Worm (Caenorhabditis elegans): ENCODE data around the gene F48F7.5.
"Not testable (repeated sequence)": the region's sequence is repeated elsewhere in the genome, so short reads cannot be mapped to it uniquely, and the experiment has no call there.

The F48F7.5 gene

DNA sequence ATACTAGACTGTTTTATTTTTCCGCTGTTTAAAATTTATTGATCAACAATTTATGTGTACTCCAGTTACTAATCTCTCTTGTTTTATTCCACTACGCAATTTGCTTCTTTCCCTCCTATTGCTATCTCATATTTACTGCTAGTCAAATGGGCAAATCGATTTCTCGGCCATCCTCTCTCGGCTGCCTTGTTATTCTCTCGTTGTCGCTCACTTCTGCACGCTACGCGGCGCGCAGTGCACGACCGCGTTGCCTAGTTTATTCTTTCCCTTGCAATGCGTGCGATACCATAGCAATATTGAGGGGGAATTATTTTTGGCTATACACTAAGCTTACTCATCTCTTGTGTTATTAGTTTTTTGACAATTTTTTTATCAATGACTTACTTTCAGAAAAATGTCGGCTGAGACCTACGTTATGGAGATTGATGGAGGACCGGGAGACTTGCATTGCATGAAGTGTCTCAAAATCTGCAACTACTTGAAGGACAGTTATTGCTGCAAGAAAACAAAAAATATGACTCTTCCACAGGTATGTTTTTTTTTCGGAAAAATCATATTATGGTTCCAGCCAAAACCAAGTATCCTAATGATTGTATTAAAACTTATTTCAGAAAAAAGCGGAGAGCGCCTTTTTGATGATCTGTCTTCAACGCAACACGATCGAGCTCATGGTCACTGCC lies 2.1 kb downstream of the F48F7.5 start, which contains the start of gene F48F7.6:
Gene F48F7.6 (plus strand): TSS at position 391 of the 680 bp plus-strand sequence.
- TF ChIP-seq flt-1 (GFP tag; IDR thresholded peaks at IDR 0.05) (peak; percentile 76; the same call in 1 of the 2 replicates), tab-1 (GFP tag; IDR thresholded peaks at IDR 0.05) (0 out of 2 replicates have a peak, but pooled peaks have one; percentile 37), ztf-29 (GFP tag; IDR thresholded peaks at IDR 0.05) (no peak), cog-1 (tag; optimal IDR thresholded peaks at IDR 0.05) (no peak), klf-2 (GFP tag; conservative IDR thresholded peaks at IDR 0.05) (no peak), ztf-23 (GFP tag; IDR thresholded peaks at IDR 0.05) (no peak), T22C8.4 (GFP tag; IDR thresholded peaks at IDR 0.05) (peak; percentile 69), ref-1 (GFP tag; conservative IDR thresholded peaks at IDR 0.05) (no peak), med-1 (GFP tag; optimal IDR thresholded peaks at IDR 0.05; ENCODE audit: insufficient read depth) (no peak)

DNA sequence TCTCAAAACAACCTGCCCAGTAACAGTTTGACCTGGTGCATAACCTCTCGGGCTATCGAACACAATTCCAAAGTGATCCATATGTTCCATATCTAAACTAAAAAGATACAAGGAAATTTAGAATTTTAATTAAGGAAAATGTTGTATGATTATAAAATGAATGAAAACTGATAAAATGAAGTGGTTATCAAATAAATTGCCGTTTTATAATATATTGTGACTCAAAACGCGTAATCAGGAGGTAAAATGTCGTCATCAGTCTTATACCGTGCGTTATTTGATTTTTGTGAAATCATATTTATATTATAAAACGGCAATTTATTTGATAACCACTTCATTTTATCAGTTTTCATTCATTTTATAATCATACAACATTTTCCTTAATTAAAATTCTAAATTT lies 5.0 kb downstream of the F48F7.5 start, which contains the start of gene arrd-24:
Gene arrd-24 (minus strand): TSS at position 101 of the 400 bp plus-strand sequence.
- not testable (repeated sequence) for TF ChIP-seq ref-1 (GFP tag; conservative IDR thresholded peaks at IDR 0.05); flt-1 (GFP tag; IDR thresholded peaks at IDR 0.05); cog-1 (tag; optimal IDR thresholded peaks at IDR 0.05)

DNA sequence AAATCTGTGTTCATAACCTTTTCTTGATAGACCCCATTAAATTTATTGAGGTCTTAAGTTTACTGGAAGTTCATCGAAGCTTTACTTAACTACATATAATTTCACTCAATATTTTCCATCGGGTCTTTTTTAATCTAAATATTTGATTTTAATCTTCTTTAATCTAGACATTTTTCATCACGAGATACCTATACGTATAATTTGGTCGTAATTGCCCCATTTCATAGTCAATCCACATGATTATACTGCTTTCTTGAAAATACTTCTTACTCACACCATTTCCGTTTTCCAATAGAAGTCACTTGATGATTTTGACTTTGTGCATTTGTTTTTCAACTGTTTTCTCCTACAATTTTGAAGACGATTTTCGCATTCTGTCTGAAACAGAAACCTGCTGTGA lies 10.9 kb downstream of the F48F7.5 start, which contains the start of gene irld-24:
Gene irld-24 (plus strand): TSS at position 301 of the 400 bp plus-strand sequence.
- no peak for TF ChIP-seq ref-1 (GFP tag; conservative IDR thresholded peaks at IDR 0.05)
- TF ChIP-seq cog-1 (tag; optimal IDR thresholded peaks at IDR 0.05): no peak
- TF ChIP-seq T22C8.4 (GFP tag; IDR thresholded peaks at IDR 0.05): no peak
- TF ChIP-seq flt-1 (GFP tag; IDR thresholded peaks at IDR 0.05): no peak
- no peak for TF ChIP-seq ztf-23 (GFP tag; IDR thresholded peaks at IDR 0.05)
- TF ChIP-seq klf-2 (GFP tag; conservative IDR thresholded peaks at IDR 0.05): no peak
- no peak for TF ChIP-seq ztf-29 (GFP tag; IDR thresholded peaks at IDR 0.05)
- TF ChIP-seq med-1 (GFP tag; optimal IDR thresholded peaks at IDR 0.05; ENCODE audit: insufficient read depth): no peak
- TF ChIP-seq tab-1 (GFP tag; IDR thresholded peaks at IDR 0.05): no peak

DNA sequence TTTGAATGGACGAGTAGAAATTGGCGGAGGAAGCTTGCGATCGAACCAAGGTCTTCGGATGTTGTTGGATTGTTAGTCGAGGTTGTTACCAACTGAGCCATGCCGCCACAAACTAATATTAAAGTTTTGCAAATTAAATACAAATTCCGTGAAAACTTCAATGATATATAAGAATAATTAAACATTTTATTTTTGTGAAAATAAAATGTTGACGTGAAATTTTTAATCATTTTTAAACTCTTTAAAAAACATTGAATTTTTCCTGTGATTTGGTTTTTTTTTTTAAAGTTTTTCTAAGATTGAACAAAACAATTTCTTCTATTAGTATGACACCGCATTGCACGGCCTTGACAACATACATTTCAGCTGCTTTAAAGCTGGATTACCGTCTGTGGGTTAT lies 15.2 kb downstream of the F48F7.5 start, which contains the start of gene C31E10.11:
Gene C31E10.11 (minus strand): TSS at position 101 of the 400 bp plus-strand sequence.
- TF ChIP-seq tab-1 (GFP tag; IDR thresholded peaks at IDR 0.05): no peak
- no peak for TF ChIP-seq flt-1 (GFP tag; IDR thresholded peaks at IDR 0.05)
- TF ChIP-seq klf-2 (GFP tag; conservative IDR thresholded peaks at IDR 0.05): no peak
- no peak for TF ChIP-seq ref-1 (GFP tag; conservative IDR thresholded peaks at IDR 0.05)
- no peak for TF ChIP-seq cog-1 (tag; optimal IDR thresholded peaks at IDR 0.05)
- TF ChIP-seq ztf-29 (GFP tag; IDR thresholded peaks at IDR 0.05): no peak
- no peak for TF ChIP-seq med-1 (GFP tag; optimal IDR thresholded peaks at IDR 0.05; ENCODE audit: insufficient read depth)
- TF ChIP-seq ztf-23 (GFP tag; IDR thresholded peaks at IDR 0.05): no peak
- TF ChIP-seq T22C8.4 (GFP tag; IDR thresholded peaks at IDR 0.05): no peak

DNA sequence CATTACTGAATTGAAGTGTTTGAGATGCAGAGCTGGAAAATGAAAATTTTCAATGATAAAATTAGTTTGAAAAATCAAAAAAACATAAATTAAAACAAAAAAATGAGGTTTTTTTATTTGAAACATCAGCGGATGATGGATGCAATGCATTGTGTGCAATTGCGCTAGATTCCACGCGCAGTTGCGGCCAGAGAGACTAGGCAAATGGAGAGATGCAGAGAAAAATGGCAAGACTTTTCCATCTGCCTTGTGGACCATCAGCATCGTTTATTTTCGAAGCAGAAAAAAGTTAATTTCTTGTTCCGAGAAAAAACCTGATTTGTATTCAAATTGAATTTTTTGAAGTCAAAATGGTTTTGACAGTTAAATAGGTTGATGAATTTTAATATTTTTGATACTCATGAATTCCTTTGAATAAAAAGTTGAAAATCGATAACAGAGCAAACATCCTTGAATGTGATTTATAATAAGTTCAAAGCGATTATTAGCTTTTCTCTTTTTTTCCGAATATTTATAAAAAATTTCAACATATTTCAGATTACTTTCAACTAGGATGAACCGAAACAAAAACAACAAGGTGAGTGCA lies 20.4 kb downstream of the F48F7.5 start, which contains the start of the genes C31E10.5 and C31E10.6:
Gene C31E10.5 (minus strand): TSS at position 32 of the 586 bp plus-strand sequence.
Gene C31E10.6 (plus strand): TSS at position 536 of the 586 bp plus-strand sequence.
- TF ChIP-seq med-1 (GFP tag; optimal IDR thresholded peaks at IDR 0.05; ENCODE audit: insufficient read depth) (no peak), ref-1 (GFP tag; conservative IDR thresholded peaks at IDR 0.05) (no peak), tab-1 (GFP tag; IDR thresholded peaks at IDR 0.05) (no peak), cog-1 (tag; optimal IDR thresholded peaks at IDR 0.05) (peak; percentile 34), klf-2 (GFP tag; conservative IDR thresholded peaks at IDR 0.05) (no peak), ztf-23 (GFP tag; IDR thresholded peaks at IDR 0.05) (no peak), ztf-29 (GFP tag; IDR thresholded peaks at IDR 0.05) (no peak), T22C8.4 (GFP tag; IDR thresholded peaks at IDR 0.05) (no peak), flt-1 (GFP tag; IDR thresholded peaks at IDR 0.05) (0 out of 2 replicates have a peak, but pooled peaks have one; percentile 50)

DNA sequence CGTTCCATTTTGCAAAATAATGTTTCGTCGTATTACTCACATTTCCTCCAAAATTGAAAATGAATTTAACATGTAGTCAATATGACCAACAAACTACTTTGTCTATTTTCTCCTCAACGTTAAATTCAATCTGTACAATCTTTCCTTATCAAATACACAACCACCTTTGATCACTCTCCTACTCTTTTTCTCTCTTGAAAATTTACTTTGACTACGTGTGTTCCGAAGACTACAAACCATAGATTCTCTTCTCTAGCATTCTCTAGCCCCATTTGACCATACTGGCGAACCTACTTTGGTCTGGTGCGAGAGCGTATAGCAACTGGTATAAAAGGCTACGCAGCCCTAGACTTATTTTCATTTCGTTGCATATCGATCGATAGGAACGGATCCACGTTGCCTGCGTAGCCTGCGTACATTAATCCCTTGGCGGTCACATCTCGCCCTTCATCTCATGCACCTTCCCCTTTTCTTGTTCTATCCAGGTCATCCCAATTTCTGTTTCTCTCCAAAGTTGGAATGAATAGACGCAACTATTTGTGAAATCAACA lies 24.8 kb downstream of the F48F7.5 start:
- TF ChIP-seq klf-2 (GFP tag; conservative IDR thresholded peaks at IDR 0.05) (0 out of 2 replicates have a peak, but pooled peaks have one; percentile 39), flt-1 (GFP tag; IDR thresholded peaks at IDR 0.05) (no peak), ztf-29 (GFP tag; IDR thresholded peaks at IDR 0.05) (no peak), T22C8.4 (GFP tag; IDR thresholded peaks at IDR 0.05) (0 out of 2 replicates have a peak, but pooled peaks have one; percentile 28), ref-1 (GFP tag; conservative IDR thresholded peaks at IDR 0.05) (no peak), ztf-23 (GFP tag; IDR thresholded peaks at IDR 0.05) (no peak), med-1 (GFP tag; optimal IDR thresholded peaks at IDR 0.05; ENCODE audit: insufficient read depth) (no peak), tab-1 (GFP tag; IDR thresholded peaks at IDR 0.05) (no peak), cog-1 (tag; optimal IDR thresholded peaks at IDR 0.05) (no peak)

DNA sequence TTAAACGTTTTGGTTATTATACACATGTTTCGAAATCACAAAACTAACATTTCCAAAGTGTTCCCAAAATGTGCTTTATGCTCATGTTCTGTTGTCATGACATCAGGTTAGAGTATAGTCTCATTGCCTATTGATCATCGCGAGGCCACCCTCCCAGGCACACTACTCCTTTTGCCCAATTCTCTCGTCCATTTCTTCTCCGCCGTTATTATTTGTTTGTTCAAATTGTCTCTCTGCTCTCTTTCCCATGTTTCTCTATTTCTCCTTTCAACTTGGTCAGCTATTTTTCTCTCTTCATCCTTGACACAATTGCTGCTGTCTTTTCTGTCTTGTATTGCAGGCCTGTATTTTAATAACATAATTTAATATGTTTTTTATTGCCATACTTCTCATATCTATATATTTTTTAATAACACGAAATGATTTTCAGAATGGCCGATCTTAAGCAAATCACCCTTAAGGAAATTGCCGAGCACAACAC lies 26.1 kb downstream of the F48F7.5 start, which contains the start of gene cytb-5.1:
Gene cytb-5.1 (plus strand): TSS at position 431 of the 481 bp plus-strand sequence.
- no peak for TF ChIP-seq klf-2 (GFP tag; conservative IDR thresholded peaks at IDR 0.05)
- no peak for TF ChIP-seq cog-1 (tag; optimal IDR thresholded peaks at IDR 0.05)
- TF ChIP-seq flt-1 (GFP tag; IDR thresholded peaks at IDR 0.05): no peak
- no peak for TF ChIP-seq ztf-23 (GFP tag; IDR thresholded peaks at IDR 0.05)
- TF ChIP-seq ref-1 (GFP tag; conservative IDR thresholded peaks at IDR 0.05): no peak
- no peak for TF ChIP-seq tab-1 (GFP tag; IDR thresholded peaks at IDR 0.05)
- TF ChIP-seq med-1 (GFP tag; optimal IDR thresholded peaks at IDR 0.05; ENCODE audit: insufficient read depth): no peak
- no peak for TF ChIP-seq T22C8.4 (GFP tag; IDR thresholded peaks at IDR 0.05)
- no peak for TF ChIP-seq ztf-29 (GFP tag; IDR thresholded peaks at IDR 0.05)

DNA sequence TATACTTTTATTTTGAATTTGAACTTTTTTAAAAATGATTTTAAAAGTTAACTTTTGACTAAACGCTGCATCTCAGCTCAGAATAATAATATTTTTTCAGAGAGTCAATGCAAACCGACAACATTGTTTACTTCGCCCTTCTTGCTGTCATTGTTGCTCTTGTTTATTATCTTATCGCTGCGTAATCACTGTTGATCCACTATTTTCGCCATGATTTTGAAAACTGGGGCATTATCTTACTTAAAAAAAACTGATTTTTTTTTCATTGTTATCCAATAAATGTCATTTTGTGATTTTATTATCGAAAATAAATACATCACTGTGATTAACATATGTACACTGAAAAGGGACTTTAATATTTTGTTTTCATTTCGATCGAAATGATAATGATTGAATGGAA lies 27.3 kb downstream of the F48F7.5 start:
- TF ChIP-seq T22C8.4 (GFP tag; IDR thresholded peaks at IDR 0.05): no peak

DNA sequence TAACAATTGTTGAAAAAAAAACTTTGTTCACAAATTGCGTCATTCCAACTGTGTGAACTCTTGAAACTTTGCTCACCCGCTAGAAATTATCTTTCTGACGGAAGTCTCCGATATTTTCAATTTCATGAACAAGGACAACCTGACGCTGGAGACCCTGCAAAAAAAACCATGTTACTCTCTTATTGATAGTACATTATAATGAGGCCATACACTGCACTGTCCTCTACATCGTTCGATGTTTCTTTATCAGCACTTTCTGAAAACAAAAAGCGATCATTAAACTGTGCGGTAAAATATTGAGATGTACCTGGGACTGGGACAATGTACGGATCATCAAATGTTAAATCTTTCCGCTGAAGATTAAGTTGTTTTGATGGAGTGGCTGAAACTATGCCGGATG lies 28.1 kb downstream of the F48F7.5 start:
- no peak for TF ChIP-seq ztf-29 (GFP tag; IDR thresholded peaks at IDR 0.05)
- TF ChIP-seq flt-1 (GFP tag; IDR thresholded peaks at IDR 0.05): no peak
- no peak for TF ChIP-seq med-1 (GFP tag; optimal IDR thresholded peaks at IDR 0.05; ENCODE audit: insufficient read depth)
- TF ChIP-seq klf-2 (GFP tag; conservative IDR thresholded peaks at IDR 0.05): no peak
- no peak for TF ChIP-seq tab-1 (GFP tag; IDR thresholded peaks at IDR 0.05)
- no peak for TF ChIP-seq ref-1 (GFP tag; conservative IDR thresholded peaks at IDR 0.05)
- no peak for TF ChIP-seq T22C8.4 (GFP tag; IDR thresholded peaks at IDR 0.05)
- no peak for TF ChIP-seq ztf-23 (GFP tag; IDR thresholded peaks at IDR 0.05)
- TF ChIP-seq cog-1 (tag; optimal IDR thresholded peaks at IDR 0.05): no peak
